Fruit fly (Drosophila melanogaster) whole organism, embryonic: ENCODE results near the gene ND-PDSW.

Experiments
- Asciz ChIP-seq: fragments of 200-800 bp; sonication (Bioruptor generic); optimal IDR thresholded peaks from 2 replicates; lab custom pipeline; 2017; ENCODE audit warnings: missing biosample characterization, mild to moderate bottlenecking, missing genetic modification characterization, missing genetic modification reagents
- Bdp1 ChIP-seq: fragments of 200-800 bp; sonication (Bioruptor generic); optimal IDR thresholded peaks from 3 replicates; lab custom pipeline; 2016; ENCODE audit warnings: missing biosample characterization, missing genetic modification characterization
- C15 ChIP-seq: fragments of 200-800 bp; sonication (Bioruptor generic); IDR thresholded peaks from 3 replicates; pipeline ENCODE4 v1.3.6; 2022; ENCODE audit warnings: missing biosample characterization, missing genetic modification characterization
- CG10366 ChIP-seq: fragments of 200-800 bp; sonication (Bioruptor generic); IDR thresholded peaks from 2 replicates; pipeline ENCODE4 v1.3.6; 2022; ENCODE audit warnings: missing biosample characterization, missing genetic modification characterization
- CG11093 ChIP-seq: fragments of 200-800 bp; sonication (Bioruptor generic); IDR thresholded peaks from 3 replicates; pipeline ENCODE4 v1.3.6; 2022; ENCODE audit warnings: missing biosample characterization, missing genetic modification characterization
- CG12769 ChIP-seq: fragments of 200-800 bp; sonication (Bioruptor generic); optimal IDR thresholded peaks from 2 replicates; lab custom pipeline; 2019; ENCODE audit warnings: missing biosample characterization, mild to moderate bottlenecking, missing genetic modification characterization, moderate library complexity
- CG13624 ChIP-seq: fragments of 200-800 bp; sonication (Bioruptor generic); optimal IDR thresholded peaks from 2 replicates; lab custom pipeline; 2016; ENCODE audit warnings: missing biosample characterization, missing genetic modification characterization
- CG14860 ChIP-seq: fragments of 200-800 bp; sonication (Bioruptor generic); IDR thresholded peaks from 3 replicates; pipeline ENCODE4 v1.3.6; 2022; ENCODE audit warnings: missing biosample characterization, missing genetic modification characterization; ENCODE audit not compliant: partially characterized antibody
- CG15011 ChIP-seq: fragments of 200-800 bp; sonication (Bioruptor generic); optimal IDR thresholded peaks from 3 replicates; lab custom pipeline; 2018; ENCODE audit warnings: missing biosample characterization, mild to moderate bottlenecking, missing genetic modification characterization
- CG15269 ChIP-seq: fragments of 200-800 bp; sonication (Bioruptor generic); optimal IDR thresholded peaks from 2 replicates; lab custom pipeline; 2018; ENCODE audit warnings: missing biosample characterization, mild to moderate bottlenecking, missing genetic modification characterization, moderate library complexity
- CG1529 ChIP-seq: fragments of 200-800 bp; sonication (Bioruptor generic); optimal IDR thresholded peaks from 3 replicates; lab custom pipeline; 2018; ENCODE audit warnings: missing biosample characterization, missing genetic modification characterization
- CG15514 ChIP-seq: fragments of 200-800 bp; sonication (Bioruptor generic); optimal IDR thresholded peaks from 3 replicates; lab custom pipeline; 2017; ENCODE audit warnings: missing biosample characterization, missing genetic modification characterization, mild to moderate bottlenecking, moderate library complexity, missing genetic modification reagents
- CG17802 ChIP-seq: fragments of 200-800 bp; sonication (Bioruptor generic); optimal IDR thresholded peaks from 2 replicates; lab custom pipeline; 2018; ENCODE audit warnings: missing biosample characterization, mild to moderate bottlenecking, missing genetic modification characterization, moderate library complexity
- CG2202 ChIP-seq: fragments of 200-800 bp; sonication (Bioruptor generic); optimal IDR thresholded peaks from 2 replicates; lab custom pipeline; 2018; ENCODE audit warnings: missing biosample characterization, mild to moderate bottlenecking, missing genetic modification characterization
- CG30403 ChIP-seq: fragments of 200-800 bp; sonication (Bioruptor generic); optimal IDR thresholded peaks from 3 replicates; lab custom pipeline; 2016; ENCODE audit warnings: missing biosample characterization, missing genetic modification characterization
- CG3065 ChIP-seq: fragments of 200-800 bp; sonication (Bioruptor generic); optimal IDR thresholded peaks from 2 replicates; lab custom pipeline; 2016; ENCODE audit warnings: missing biosample characterization, missing genetic modification characterization
- CG34224 ChIP-seq: fragments of 200-800 bp; sonication (Bioruptor generic); IDR thresholded peaks from 3 replicates; pipeline ENCODE4 v1.3.6; 2022; ENCODE audit warnings: missing biosample characterization, missing genetic modification characterization; ENCODE audit not compliant: partially characterized antibody
- CG3726 ChIP-seq: fragments of 200-800 bp; sonication (Bioruptor generic); IDR thresholded peaks from 3 replicates; pipeline ENCODE4, ENCODE4 v1.3.6; 2022; ENCODE audit warnings: missing biosample characterization, missing genetic modification characterization
- CG4360 ChIP-seq: fragments of 200-800 bp; sonication (Bioruptor generic); IDR thresholded peaks from 2 replicates; pipeline ENCODE4 v1.3.6; 2022; ENCODE audit warnings: missing biosample characterization, missing genetic modification characterization
- CG4424 ChIP-seq: fragments of 200-800 bp; sonication (Bioruptor generic); optimal IDR thresholded peaks from 3 replicates; lab custom pipeline; 2016; ENCODE audit warnings: missing biosample characterization, missing genetic modification characterization
- CG5953 ChIP-seq: fragments of 200-800 bp; sonication (Bioruptor generic); IDR thresholded peaks from 2 replicates; pipeline ENCODE4 v1.3.6; 2022; ENCODE audit warnings: missing biosample characterization, missing genetic modification characterization
- CG7928 ChIP-seq: fragments of 200-800 bp; sonication (Bioruptor generic); optimal IDR thresholded peaks from 2 replicates; lab custom pipeline; 2017; ENCODE audit warnings: missing biosample characterization, mild to moderate bottlenecking, missing genetic modification characterization
- CG8924 ChIP-seq: fragments of 200-800 bp; optimal IDR thresholded peaks from 3 replicates; lab custom pipeline; 2019; ENCODE audit warnings: missing biosample characterization, mild to moderate bottlenecking, missing genetic modification characterization, moderate library complexity
- Dfd ChIP-seq, 2 experiments: fragments of >200 bp; optimal IDR thresholded peaks; 2 replicates each; lab custom pipeline; 2017; ENCODE audit warnings: missing biosample characterization in 2 of 2, missing genetic modification characterization in 2 of 2
- E2f1 ChIP-seq: fragments of 200-800 bp; sonication (Bioruptor generic); IDR thresholded peaks from 2 replicates; pipeline ENCODE4 v1.3.6; 2022; ENCODE audit warnings: missing biosample characterization, missing genetic modification characterization
- Ets97D ChIP-seq: fragments of 200-800 bp; sonication (Bioruptor generic); optimal IDR thresholded peaks from 3 replicates; lab custom pipeline; 2016; ENCODE audit warnings: missing biosample characterization, missing genetic modification characterization
- H15 ChIP-seq: fragments of 200-800 bp; sonication (Bioruptor generic); IDR thresholded peaks from 3 replicates; pipeline ENCODE4 v1.3.6; 2022; ENCODE audit warnings: missing biosample characterization, missing genetic modification characterization
- Hr39 ChIP-seq: fragments of >200 bp; optimal IDR thresholded peaks from 2 replicates; lab custom pipeline; 2017
- Rx ChIP-seq: fragments of 200-800 bp; sonication (Bioruptor generic); IDR thresholded peaks from 2 replicates; pipeline ENCODE4 v1.3.6; 2022; ENCODE audit warnings: missing biosample characterization, missing genetic modification characterization
- Ssrp ChIP-seq: fragments of 200-800 bp; sonication (Bioruptor generic); optimal IDR thresholded peaks from 2 replicates; lab custom pipeline; 2018; ENCODE audit warnings: missing biosample characterization, mild to moderate bottlenecking, missing genetic modification characterization, moderate library complexity
- Tbp ChIP-seq: fragments of >200 bp; optimal IDR thresholded peaks from 2 replicates; lab custom pipeline; 2018; ENCODE audit warnings: missing biosample characterization, missing genetic modification characterization
- ab ChIP-seq: fragments of 200-800 bp; sonication (Bioruptor generic); optimal IDR thresholded peaks from 2 replicates; lab custom pipeline; 2016; ENCODE audit warnings: missing biosample characterization, missing genetic modification characterization
- aop ChIP-seq: fragments of 200-800 bp; sonication (Bioruptor generic); IDR thresholded peaks from 2 replicates; pipeline ENCODE4 v1.3.6; 2022; ENCODE audit warnings: missing biosample characterization, missing genetic modification characterization
- bowl ChIP-seq: fragments of 200-800 bp; sonication (Bioruptor generic); IDR thresholded peaks from 2 replicates; pipeline ENCODE4 v1.3.6; 2022; ENCODE audit warnings: missing biosample characterization, missing genetic modification characterization
- croc ChIP-seq: fragments of 200-800 bp; sonication (Bioruptor generic); conservative IDR thresholded peaks from 3 replicates; pipeline ENCODE4 v1.3.6; 2022; ENCODE audit warnings: missing biosample characterization, missing genetic modification characterization
- dpn ChIP-seq, 2 experiments: fragments of 200-800 bp; sonication (Bioruptor generic); optimal IDR thresholded peaks; 3 replicates each; lab custom pipeline; 2016; ENCODE audit warnings: missing biosample characterization in 2 of 2, missing genetic modification characterization in 2 of 2
- exex ChIP-seq: fragments of 200-800 bp; sonication (Bioruptor generic); optimal IDR thresholded peaks from 4 replicates; lab custom pipeline; 2018; ENCODE audit warnings: missing biosample characterization, mild to moderate bottlenecking, missing genetic modification characterization, moderate library complexity
- fd3F ChIP-seq: fragments of 200-800 bp; sonication (Bioruptor generic); optimal IDR thresholded peaks from 2 replicates; lab custom pipeline; 2018; ENCODE audit warnings: missing biosample characterization, mild to moderate bottlenecking, missing genetic modification characterization, moderate library complexity
- fd96Cb ChIP-seq: fragments of 200-800 bp; sonication (Bioruptor generic); optimal IDR thresholded peaks from 2 replicates; lab custom pipeline; 2018; ENCODE audit warnings: missing biosample characterization, mild to moderate bottlenecking, missing genetic modification characterization, moderate library complexity
- gem ChIP-seq: fragments of 200-800 bp; sonication (Bioruptor generic); optimal IDR thresholded peaks from 2 replicates; lab custom pipeline; 2019; ENCODE audit warnings: missing biosample characterization, mild to moderate bottlenecking, missing genetic modification characterization, moderate library complexity
- her ChIP-seq: fragments of 200-800 bp; sonication (Bioruptor generic); optimal IDR thresholded peaks from 2 replicates; lab custom pipeline; 2016; ENCODE audit warnings: missing biosample characterization, missing genetic modification characterization
- inv ChIP-seq: fragments of 200-800 bp; sonication (Bioruptor generic); IDR thresholded peaks from 2 replicates; pipeline ENCODE4 v1.3.6; 2022; ENCODE audit warnings: missing biosample characterization, missing genetic modification characterization; ENCODE audit not compliant: partially characterized antibody
- lov ChIP-seq, 2 experiments: fragments of 200-800 bp in 1 of 2; fragments of >200 bp in 1 of 2; sonication (Bioruptor generic) in 1 of 2; IDR thresholded peaks in 1 of 2; optimal IDR thresholded peaks in 1 of 2; 2 replicates in 1 of 2; 3 replicates in 1 of 2; pipeline versions ENCODE4 v1.3.6 to Lab custom; 2017 to 2022; ENCODE audit warnings: missing biosample characterization in 1 of 2, missing genetic modification characterization in 1 of 2
- sc ChIP-seq, 3 experiments: fragments of >200 bp in 2 of 3; fragments of 200-800 bp in 1 of 3; sonication (Bioruptor generic) in 1 of 3; optimal IDR thresholded peaks; 2 replicates in 2 of 3; 3 replicates in 1 of 3; lab custom pipeline; 2017; ENCODE audit warnings: mild to moderate bottlenecking in 1 of 3, missing biosample characterization in 1 of 3, missing genetic modification characterization in 1 of 3, missing genetic modification reagents in 1 of 3
- sima ChIP-seq: fragments of 200-800 bp; sonication (Bioruptor generic); optimal IDR thresholded peaks from 2 replicates; lab custom pipeline; 2016; ENCODE audit warnings: missing biosample characterization, missing genetic modification characterization
- slou ChIP-seq: fragments of 200-800 bp; sonication (Bioruptor generic); optimal IDR thresholded peaks from 3 replicates; lab custom pipeline; 2016; ENCODE audit warnings: missing biosample characterization, missing genetic modification characterization
- sob ChIP-seq: fragments of 200-800 bp; sonication (Bioruptor generic); IDR thresholded peaks from 2 replicates; pipeline ENCODE4 v1.3.6; 2022; ENCODE audit warnings: missing biosample characterization, missing genetic modification characterization
- tna ChIP-seq: fragments of 200-800 bp; sonication (Bioruptor generic); IDR thresholded peaks from 2 replicates; pipeline ENCODE4 v1.3.6; 2022; ENCODE audit warnings: missing biosample characterization, missing genetic modification characterization; ENCODE audit not compliant: partially characterized antibody
- usp ChIP-seq: fragments of >200 bp; optimal IDR thresholded peaks from 2 replicates; lab custom pipeline; 2017; ENCODE audit warnings: missing biosample characterization, missing genetic modification characterization
- wor ChIP-seq: fragments of 200-800 bp; sonication (Bioruptor generic); IDR thresholded peaks from 2 replicates; pipeline ENCODE4 v1.3.6; 2022; ENCODE audit warnings: missing biosample characterization, missing genetic modification characterization

Gene ND-PDSW

dm6 chr2L:3437068-3437467, 28.9 kb upstream of the ND-PDSW start (continued):
- no peak for TF ChIP-seq CG15011 (GFP tag; lab: Kevin White, UChicago)
- no peak for TF ChIP-seq CG14860 (GFP tag; lab: Robert Waterston, UW)
- TF ChIP-seq croc (GFP tag; lab: Robert Waterston, UW): no peak
- no peak for TF ChIP-seq CG4360 (GFP tag; lab: Robert Waterston, UW)
- TF ChIP-seq ab (GFP tag; lab: Kevin White, UChicago): no peak
- TF ChIP-seq CG15269 (tag; lab: Kevin White, UChicago): peak; percentile 73
- no peak for TF ChIP-seq aop
- TF ChIP-seq fd3F (GFP tag; lab: Kevin White, UChicago): no peak
- TF ChIP-seq E2f1 (GFP tag; lab: Robert Waterston, UW): peak; percentile 49
- TF ChIP-seq her (GFP tag; lab: Kevin White, UChicago): no peak
- no peak for TF ChIP-seq CG2202
- TF ChIP-seq CG3065 (GFP tag; lab: Kevin White, UChicago): no peak
- 0 out of 2 replicates have a peak, but pooled peaks have one; percentile 24 for TF ChIP-seq wor (GFP tag; lab: Robert Waterston, UW)
- peak; percentile 80 for TF ChIP-seq gem (tag; lab: Kevin White, UChicago)
- no peak for TF ChIP-seq inv
- TF ChIP-seq Dfd (GFP tag; optimal IDR thresholded peaks at IDR 0.05; lab: Kevin White, UChicago): no peak
- peak; percentile 66 for TF ChIP-seq Asciz
- TF ChIP-seq dpn (GFP tag; optimal IDR thresholded peaks at IDR 0.05; lab: Kevin White, UChicago): peak; percentile 6 to 13
- TF ChIP-seq Tbp (GFP tag; lab: Kevin White, UChicago): no peak
- TF ChIP-seq slou (GFP tag; lab: Kevin White, UChicago): no peak
- TF ChIP-seq H15 (GFP tag; lab: Robert Waterston, UW): peak; percentile 56; the same call in 1 of the 3 replicates
- peak; percentile 15 for TF ChIP-seq CG4424
- no peak for TF ChIP-seq C15 (GFP tag; lab: Robert Waterston, UW)
- no peak for TF ChIP-seq CG11093
- TF ChIP-seq CG1529 (GFP tag; lab: Kevin White, UChicago): peak; percentile 40
- TF ChIP-seq Hr39 (lab: Kevin White, UChicago): no peak
- no peak for TF ChIP-seq CG3726
- TF ChIP-seq tna (GFP tag; lab: Robert Waterston, UW): no peak
- TF ChIP-seq Ets97D (GFP tag; lab: Kevin White, UChicago): no peak
- peak; percentile 24 for TF ChIP-seq CG15514 (GFP tag; lab: Kevin White, UChicago)
- TF ChIP-seq CG34224 (GFP tag; lab: Robert Waterston, UW): no peak
- TF ChIP-seq CG13624 (GFP tag; lab: Kevin White, UChicago): no peak
- peak; percentile 6 for TF ChIP-seq Bdp1 (GFP tag; lab: Kevin White, UChicago)
- peak; percentile 59 for TF ChIP-seq CG10366 (GFP tag; lab: Robert Waterston, UW)
- TF ChIP-seq exex (tag; lab: Kevin White, UChicago): no peak
- peak; percentile 76 for TF ChIP-seq CG12769 (tag; lab: Kevin White, UChicago)
- peak; percentile 47 for TF ChIP-seq CG30403 (GFP tag; lab: Kevin White, UChicago)
- TF ChIP-seq CG8924 (tag; lab: Kevin White, UChicago): peak; percentile 72
- TF ChIP-seq CG17802 (tag; lab: Kevin White, UChicago): no peak
- TF ChIP-seq Rx (GFP tag; lab: Robert Waterston, UW): peak; percentile 17; the same call in 1 of the 2 replicates
- TF ChIP-seq sima: no peak
- TF ChIP-seq fd96Cb: peak; percentile 51
- peak; percentile 25 for TF ChIP-seq Ssrp
- TF ChIP-seq CG5953 (GFP tag; lab: Robert Waterston, UW): 0 out of 2 replicates have a peak, but pooled peaks have one; percentile 16
- no peak for TF ChIP-seq lov (optimal IDR thresholded peaks at IDR 0.05; lab: Kevin White, UChicago)
- TF ChIP-seq lov (GFP tag; IDR thresholded peaks at IDR 0.05; lab: Robert Waterston, UW): peak; percentile 73; the same call in 2 of the 3 replicates
- peak; percentile 46; the same call in 1 of the 2 replicates for TF ChIP-seq bowl
- no peak for TF ChIP-seq sc (optimal IDR thresholded peaks at IDR 0.05; lab: Kevin White, UChicago)
- no peak for TF ChIP-seq sc (GFP tag; optimal IDR thresholded peaks at IDR 0.05; lab: Kevin White, UChicago)
- no peak for TF ChIP-seq CG7928 (GFP tag; lab: Kevin White, UChicago)
- TF ChIP-seq usp (GFP tag; lab: Kevin White, UChicago): no peak
- no peak for TF ChIP-seq sob (GFP tag; lab: Robert Waterston, UW)
